Worm (Caenorhabditis elegans) whole organism, L2 larva: ENCODE data around the gene srt-55.

Source experiments
- F13H6.1 ChIP-seq: sonication (generic microtip); optimal IDR thresholded peaks from 2 replicates; lab custom pipeline; 2016; ENCODE audit warnings: missing genetic modification characterization, missing compliant biosample characterization
- aly-2 ChIP-seq: fragments of 150-350 bp; optimal IDR thresholded peaks from 2 replicates; lab custom pipeline; 2014; ENCODE audit warnings: missing biosample characterization, missing genetic modification characterization
- ceh-82 ChIP-seq: fragments of 150-350 bp; optimal IDR thresholded peaks from 2 replicates; lab custom pipeline; 2014; ENCODE audit warnings: missing biosample characterization, missing genetic modification characterization
- elt-3 ChIP-seq: sonication (generic microtip); optimal IDR thresholded peaks from 2 replicates; lab custom pipeline; 2017; ENCODE audit warnings: missing biosample characterization, missing genetic modification characterization
- nhr-237 ChIP-seq: fragments of 150-350 bp; optimal IDR thresholded peaks from 2 replicates; lab custom pipeline; 2014; ENCODE audit warnings: missing biosample characterization, missing genetic modification characterization
- nhr-77 ChIP-seq: fragments of 150-350 bp; optimal IDR thresholded peaks from 2 replicates; lab custom pipeline; 2014; ENCODE audit warnings: missing biosample characterization, missing genetic modification characterization
- sem-4 ChIP-seq: fragments of 150-350 bp; optimal IDR thresholded peaks from 2 replicates; lab custom pipeline; 2014; ENCODE audit warnings: missing biosample characterization, missing genetic modification reagents, missing genetic modification characterization
- unc-62 ChIP-seq: fragments of 150-350 bp; optimal IDR thresholded peaks from 2 replicates; lab custom pipeline; 2014; ENCODE audit warnings: missing biosample characterization, missing genetic modification reagents, missing genetic modification characterization

DNA sequence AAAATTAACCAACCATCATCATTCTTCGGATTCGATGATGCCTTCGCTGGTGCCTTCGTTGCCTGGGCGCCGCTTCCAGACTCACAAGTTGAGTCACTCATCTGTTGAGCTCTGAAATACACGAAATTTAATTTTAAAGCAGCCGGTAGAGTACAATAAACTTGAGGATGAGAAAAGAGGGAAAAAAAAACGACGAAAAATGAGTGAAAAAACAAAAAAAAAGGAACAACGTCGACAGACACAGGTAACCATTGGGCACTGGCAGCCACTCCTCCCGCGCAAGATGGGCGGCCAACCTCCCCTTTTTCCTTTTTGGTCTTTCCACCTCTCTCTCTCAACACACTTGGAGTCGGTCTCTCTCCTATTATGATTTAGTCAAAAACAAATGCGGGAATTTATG is 40.4 kb upstream of the srt-55 start, which contains the start of gene K08E5.1:
- no peak for TF ChIP-seq ceh-82
- TF ChIP-seq F13H6.1 (tag; lab: Kevin White, UChicago) = no peak
- no peak for TF ChIP-seq nhr-237 (tag; lab: Kevin White, UChicago)
- no peak for TF ChIP-seq sem-4 (tag; lab: Kevin White, UChicago)
- no peak for TF ChIP-seq aly-2 (tag; lab: Kevin White, UChicago)
- no peak for TF ChIP-seq nhr-77 (tag; lab: Kevin White, UChicago)
- no peak for TF ChIP-seq unc-62 (GFP tag; lab: Kevin White, UChicago)
- TF ChIP-seq elt-3 = no peak
